Worm (Caenorhabditis elegans) whole organism, early embryonic: ENCODE data around the gene dis-3.

ENCODE experiments used
- B0310.2 ChIP-seq: sonication (generic microtip); optimal IDR thresholded peaks from 2 replicates; lab custom pipeline; 2016; ENCODE audit warnings: mild to moderate bottlenecking, missing genetic modification characterization, missing compliant biosample characterization
- F13C5.2 ChIP-seq: sonication (generic microtip); optimal IDR thresholded peaks from 2 replicates; lab custom pipeline; 2017; ENCODE audit warnings: mild to moderate bottlenecking, missing genetic modification characterization, inconsistent platforms, missing compliant biosample characterization
- aly-1 ChIP-seq: sonication (generic microtip); optimal IDR thresholded peaks from 2 replicates; lab custom pipeline; 2016; ENCODE audit warnings: missing genetic modification characterization, missing compliant biosample characterization
- ama-1 ChIP-seq: fragments of 150-350 bp; optimal IDR thresholded peaks from 2 replicates; lab custom pipeline; 2014
- ceh-13 ChIP-seq: fragments of 200-800 bp; sonication (Bioruptor generic); optimal IDR thresholded peaks from 2 replicates; lab custom pipeline; 2018; ENCODE audit warnings: mild to moderate bottlenecking, missing genetic modification characterization, missing compliant biosample characterization
- ceh-36 ChIP-seq: sonication (generic microtip); optimal IDR thresholded peaks from 2 replicates; lab custom pipeline; 2016; ENCODE audit warnings: missing genetic modification characterization, inconsistent platforms, missing compliant biosample characterization
- ets-7 ChIP-seq: sonication (generic microtip); optimal IDR thresholded peaks from 2 replicates; lab custom pipeline; 2016; ENCODE audit warnings: missing genotype, missing genetic modification characterization, missing compliant biosample characterization
- flt-1 ChIP-seq: fragments of 200-800 bp; sonication (Bioruptor generic); IDR thresholded peaks from 2 replicates; pipeline ENCODE4 v1.3.6; 2022; ENCODE audit warnings: missing genetic modification characterization, missing compliant biosample characterization
- hmbx-1 ChIP-seq: sonication (generic microtip); optimal IDR thresholded peaks from 2 replicates; lab custom pipeline; 2016; ENCODE audit warnings: mild to moderate bottlenecking, missing genetic modification characterization, missing compliant biosample characterization
- hmg-4 ChIP-seq: fragments of 200-800 bp; sonication (Bioruptor generic); optimal IDR thresholded peaks from 2 replicates; lab custom pipeline; 2018; ENCODE audit warnings: mild to moderate bottlenecking, missing genetic modification characterization, missing compliant biosample characterization
- hnd-1 ChIP-seq: sonication (generic microtip); optimal IDR thresholded peaks from 2 replicates; lab custom pipeline; 2016; ENCODE audit warnings: missing genetic modification characterization, missing compliant biosample characterization
- pes-1 ChIP-seq: fragments of 200-800 bp; sonication (Bioruptor generic); IDR thresholded peaks from 2 replicates; pipeline ENCODE4 v1.3.6; 2022; ENCODE audit warnings: missing genetic modification reagents, missing genetic modification characterization, missing compliant biosample characterization
- scrt-1 ChIP-seq: fragments of 200-800 bp; sonication (Bioruptor generic); IDR thresholded peaks from 2 replicates; pipeline ENCODE4 v1.3.6; 2022; ENCODE audit warnings: missing genetic modification characterization, missing compliant biosample characterization
- sea-1 ChIP-seq: fragments of 200-800 bp; sonication (Bioruptor generic); conservative IDR thresholded peaks from 2 replicates; pipeline ENCODE4 v1.3.6; 2022; ENCODE audit warnings: missing genetic modification characterization, missing compliant biosample characterization
- tbx-11 ChIP-seq: fragments of 200-800 bp; sonication (Bioruptor generic); IDR thresholded peaks from 2 replicates; pipeline ENCODE4 v1.3.6; 2022; ENCODE audit warnings: missing genetic modification characterization, missing compliant biosample characterization
- tbx-37 ChIP-seq: fragments of 200-800 bp; sonication (Bioruptor generic); conservative IDR thresholded peaks from 2 replicates; pipeline ENCODE4 v1.3.6; 2022; ENCODE audit warnings: missing genetic modification reagents, missing genetic modification characterization, missing compliant biosample characterization
- tra-4 ChIP-seq: sonication (generic microtip); optimal IDR thresholded peaks from 2 replicates; lab custom pipeline; 2017; ENCODE audit warnings: missing genetic modification characterization, missing compliant biosample characterization

The dis-3 gene

ce11 chrIV:10063941-10064340 lies 33.1 kb upstream of the dis-3 start:
- no peak for TF ChIP-seq aly-1 (tag; lab: Kevin White, UChicago)
- TF ChIP-seq pes-1 = no peak
- TF ChIP-seq F13C5.2 (tag; lab: Kevin White, UChicago) = no peak
- no peak for TF ChIP-seq flt-1 (GFP tag; lab: Robert Waterston, UW)
- no peak for TF ChIP-seq ceh-13 (GFP tag; lab: Kevin White, UChicago)
- no peak for TF ChIP-seq ceh-36 (tag; lab: Kevin White, UChicago)
- no peak for TF ChIP-seq hnd-1 (tag; lab: Kevin White, UChicago)
- TF ChIP-seq B0310.2 (tag; lab: Kevin White, UChicago) = no peak
- no peak for TF ChIP-seq tra-4 (tag; lab: Kevin White, UChicago)

DNA sequence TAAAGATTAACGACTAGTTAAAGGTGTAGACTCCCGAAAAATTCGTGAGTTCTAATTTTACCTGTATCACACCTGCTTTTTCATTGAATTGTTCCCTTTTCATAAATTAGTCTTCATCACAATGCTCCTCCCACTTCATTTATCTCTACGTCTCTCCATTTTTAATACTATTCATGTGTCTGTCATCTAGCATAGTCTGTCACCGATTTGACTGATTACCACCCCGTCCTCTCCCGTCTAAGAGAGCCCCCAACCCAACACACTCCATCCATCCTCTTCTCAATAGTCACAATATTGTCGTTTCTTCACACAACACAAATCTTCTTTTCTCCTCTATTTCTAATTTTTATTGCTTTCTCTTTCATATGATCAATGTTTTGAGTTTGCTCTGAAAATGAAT lies 31.8 kb upstream of the dis-3 start:
- TF ChIP-seq hmg-4 (GFP tag; lab: Kevin White, UChicago) = no peak
- TF ChIP-seq ama-1 (lab: Kevin White, UChicago) = no peak
- TF ChIP-seq ceh-36 (tag; lab: Kevin White, UChicago) = no peak
- no peak for TF ChIP-seq B0310.2 (tag; lab: Kevin White, UChicago)
- TF ChIP-seq aly-1 (tag; lab: Kevin White, UChicago) = no peak
- TF ChIP-seq tra-4 (tag; lab: Kevin White, UChicago) = no peak

ce11 chrIV:10066456-10066855 lies 30.5 kb upstream of the dis-3 start:
- TF ChIP-seq aly-1 (tag; lab: Kevin White, UChicago) = no peak
- no peak for TF ChIP-seq pes-1
- no peak for TF ChIP-seq ceh-13 (GFP tag; lab: Kevin White, UChicago)
- TF ChIP-seq hmg-4 (GFP tag; lab: Kevin White, UChicago) = no peak
- TF ChIP-seq ceh-36 (tag; lab: Kevin White, UChicago) = no peak
- TF ChIP-seq hmbx-1 (tag; lab: Kevin White, UChicago) = no peak
- TF ChIP-seq F13C5.2 (tag; lab: Kevin White, UChicago) = no peak
- TF ChIP-seq ama-1 (lab: Kevin White, UChicago) = no peak
- TF ChIP-seq hnd-1 (tag; lab: Kevin White, UChicago) = no peak
- no peak for TF ChIP-seq tbx-11 (GFP tag; lab: Robert Waterston, UW)
- TF ChIP-seq sea-1 (GFP tag; lab: Robert Waterston, UW) = no peak
- TF ChIP-seq tbx-37 (GFP tag; lab: Robert Waterston, UW) = no peak
- no peak for TF ChIP-seq ets-7
- no peak for TF ChIP-seq B0310.2 (tag; lab: Kevin White, UChicago)
- no peak for TF ChIP-seq flt-1 (GFP tag; lab: Robert Waterston, UW)
- TF ChIP-seq tra-4 (tag; lab: Kevin White, UChicago) = no peak
- no peak for TF ChIP-seq scrt-1 (GFP tag; lab: Robert Waterston, UW)

ce11 chrIV:10067541-10067940 lies 29.5 kb upstream of the dis-3 start, which contains the start of gene cwn-2:
Gene cwn-2 (plus strand): TSS chrIV:10067816.
- TF ChIP-seq aly-1 (tag; lab: Kevin White, UChicago) = no peak
- no peak for TF ChIP-seq tbx-37 (GFP tag; lab: Robert Waterston, UW)
- TF ChIP-seq scrt-1 (GFP tag; lab: Robert Waterston, UW) = no peak
- no peak for TF ChIP-seq ceh-13 (GFP tag; lab: Kevin White, UChicago)
- no peak for TF ChIP-seq B0310.2 (tag; lab: Kevin White, UChicago)
- TF ChIP-seq tbx-11 (GFP tag; lab: Robert Waterston, UW) = no peak
- no peak for TF ChIP-seq pes-1
- no peak for TF ChIP-seq hmbx-1 (tag; lab: Kevin White, UChicago)
- no peak for TF ChIP-seq flt-1 (GFP tag; lab: Robert Waterston, UW)
- no peak for TF ChIP-seq ets-7
- no peak for TF ChIP-seq ceh-36 (tag; lab: Kevin White, UChicago)
- TF ChIP-seq tra-4 (tag; lab: Kevin White, UChicago) = no peak
- no peak for TF ChIP-seq sea-1 (GFP tag; lab: Robert Waterston, UW)
- TF ChIP-seq ama-1 (lab: Kevin White, UChicago) = no peak
- TF ChIP-seq F13C5.2 (tag; lab: Kevin White, UChicago) = no peak

DNA sequence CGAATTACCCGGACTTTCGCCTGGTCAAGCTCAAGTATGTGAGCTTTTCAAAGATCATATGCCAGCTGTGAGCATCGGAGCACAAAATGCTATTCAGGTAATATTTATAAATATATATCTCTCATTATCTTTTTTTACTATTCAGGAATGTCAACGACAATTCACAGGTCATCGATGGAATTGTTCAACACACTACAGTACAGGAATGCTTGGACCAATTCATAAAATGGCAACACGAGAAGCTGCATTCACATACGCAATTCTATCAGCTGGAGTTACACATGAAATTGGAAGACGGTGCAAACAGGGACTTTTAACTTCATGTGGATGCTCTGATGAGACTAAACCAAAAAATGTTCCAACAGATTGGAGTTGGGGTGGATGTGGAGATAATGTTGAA lies 28.7 kb upstream of the dis-3 start:
- TF ChIP-seq tbx-37 (GFP tag; lab: Robert Waterston, UW) (no peak), F13C5.2 (tag; lab: Kevin White, UChicago) (no peak), sea-1 (GFP tag; lab: Robert Waterston, UW) (no peak), ceh-36 (tag; lab: Kevin White, UChicago) (no peak), hmg-4 (GFP tag; lab: Kevin White, UChicago) (no peak), ets-7 (no peak), B0310.2 (tag; lab: Kevin White, UChicago) (no peak), scrt-1 (GFP tag; lab: Robert Waterston, UW) (no peak), ceh-13 (GFP tag; lab: Kevin White, UChicago) (no peak), ama-1 (lab: Kevin White, UChicago) (no peak), hnd-1 (tag; lab: Kevin White, UChicago) (no peak), tra-4 (tag; lab: Kevin White, UChicago) (no peak), flt-1 (GFP tag; lab: Robert Waterston, UW) (no peak), tbx-11 (GFP tag; lab: Robert Waterston, UW) (no peak), aly-1 (tag; lab: Kevin White, UChicago) (no peak), pes-1 (no peak), hmbx-1 (tag; lab: Kevin White, UChicago) (no peak)

- TF ChIP-seq aly-1 (tag; lab: Kevin White, UChicago) (no peak), scrt-1 (GFP tag; lab: Robert Waterston, UW) (no peak), sea-1 (GFP tag; lab: Robert Waterston, UW) (no peak), flt-1 (GFP tag; lab: Robert Waterston, UW) (no peak), hmbx-1 (tag; lab: Kevin White, UChicago) (no peak), ceh-13 (GFP tag; lab: Kevin White, UChicago) (no peak), ets-7 (no peak), hmg-4 (GFP tag; lab: Kevin White, UChicago) (no peak), B0310.2 (tag; lab: Kevin White, UChicago) (no peak), tra-4 (tag; lab: Kevin White, UChicago) (no peak), ama-1 (lab: Kevin White, UChicago) (no peak), F13C5.2 (tag; lab: Kevin White, UChicago) (no peak), pes-1 (no peak), tbx-37 (GFP tag; lab: Robert Waterston, UW) (no peak), ceh-36 (tag; lab: Kevin White, UChicago) (no peak), hnd-1 (tag; lab: Kevin White, UChicago) (no peak), tbx-11 (GFP tag; lab: Robert Waterston, UW) (no peak)
Observed at ce11 chrIV:10072527-10072926, 24.5 kb upstream of the dis-3 start, which contains the start of gene W01B6.3. Gene W01B6.3 (minus strand): TSS chrIV:10072627.
